Fruit fly (Drosophila melanogaster): ENCODE data around the gene CG31337.

DNA sequence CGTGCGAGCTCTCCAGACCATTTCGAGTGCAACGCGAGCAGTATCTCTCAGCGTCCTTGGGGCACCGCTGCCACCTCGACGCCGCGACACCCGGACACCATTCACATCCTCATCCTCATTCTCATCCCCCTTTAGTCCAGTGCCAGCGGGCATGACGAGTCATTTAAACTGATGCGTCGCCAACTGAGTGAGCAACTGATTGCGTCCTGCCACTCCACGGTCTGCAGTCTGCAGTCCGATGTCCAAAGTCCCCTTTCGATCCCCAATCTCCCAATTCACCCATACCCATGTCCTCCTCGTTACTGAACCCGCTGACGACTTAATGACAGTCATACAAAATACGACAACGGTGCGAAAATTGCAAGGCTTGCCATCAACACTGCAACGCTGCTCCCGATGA lies 19.2 kb downstream of the CG31337 start:
- TF ChIP-seq ttk (optimal IDR thresholded peaks at IDR 0.05) (no peak), Sin3A (optimal IDR thresholded peaks at IDR 0.05) (no peak), Myc (optimal IDR thresholded peaks at IDR 0.05) (no peak)
